Fruit fly (Drosophila melanogaster) whole organism, wandering third instar larva: ENCODE results near the gene CG14300.

Experiments used
- CG32264 ChIP-seq: fragments of 200-800 bp; sonication (Bioruptor generic); optimal IDR thresholded peaks from 2 replicates; lab custom pipeline; 2016; ENCODE audit warnings: missing biosample characterization, missing genetic modification characterization
- N ChIP-seq: fragments of >200 bp; optimal IDR thresholded peaks from 2 replicates; lab custom pipeline; 2018; ENCODE audit warnings: missing biosample characterization, missing external identifiers, missing genetic modification characterization
- fru ChIP-seq: fragments of 200-800 bp; sonication (Bioruptor generic); optimal IDR thresholded peaks from 3 replicates; lab custom pipeline; 2016; ENCODE audit warnings: missing biosample characterization, mild to moderate bottlenecking, missing genetic modification characterization
- h ChIP-seq: fragments of 200-800 bp; sonication (Bioruptor generic); optimal IDR thresholded peaks from 3 replicates; lab custom pipeline; 2016; ENCODE audit warnings: missing biosample characterization, mild to moderate bottlenecking, missing genetic modification characterization
- pan ChIP-seq: fragments of >200 bp; optimal IDR thresholded peaks from 2 replicates; lab custom pipeline; 2017
- usp ChIP-seq: fragments of >200 bp; optimal IDR thresholded peaks from 2 replicates; lab custom pipeline; 2017; ENCODE audit warnings: missing biosample characterization, missing genetic modification characterization

dm6 chr3R:18741844-18742187 lies 48.3 kb upstream of the CG14300 start:
- TF ChIP-seq fru (GFP tag; lab: Kevin White, UChicago) (no peak), pan (lab: Kevin White, UChicago) (no peak), usp (GFP tag; lab: Kevin White, UChicago) (no peak), CG32264 (GFP tag; lab: Kevin White, UChicago) (no peak), h (GFP tag; lab: Kevin White, UChicago) (no peak), N (GFP tag; lab: Kevin White, UChicago) (no peak)
